Worm (Caenorhabditis elegans) whole organism, mixed stage, embryonic: ENCODE results near the gene dnj-5.

Experiments
- M03D4.4 ChIP-seq: sonication (generic microtip); optimal IDR thresholded peaks from 2 replicates; lab custom pipeline; 2017; ENCODE audit warnings: mild to moderate bottlenecking, missing genetic modification characterization, missing compliant biosample characterization
- bed-3 ChIP-seq: fragments of 200-800 bp; sonication (Bioruptor generic); optimal IDR thresholded peaks from 3 replicates; lab custom pipeline; 2018; ENCODE audit warnings: mild to moderate bottlenecking, missing genetic modification characterization, moderate library complexity, missing compliant biosample characterization
- blmp-1 ChIP-seq: fragments of 150-350 bp; optimal IDR thresholded peaks from 2 replicates; lab custom pipeline; 2014; ENCODE audit warnings: missing biosample characterization, missing genetic modification characterization
- ceh-39 ChIP-seq: fragments of 150-350 bp; optimal IDR thresholded peaks from 2 replicates; lab custom pipeline; 2014; ENCODE audit warnings: missing biosample characterization, missing genetic modification characterization
- ceh-43 ChIP-seq: fragments of 200-800 bp; sonication (Bioruptor generic); optimal IDR thresholded peaks from 2 replicates; lab custom pipeline; 2018; ENCODE audit warnings: mild to moderate bottlenecking, missing genetic modification characterization, moderate library complexity, missing compliant biosample characterization
- ceh-83 ChIP-seq: fragments of 200-800 bp; sonication (Bioruptor generic); optimal IDR thresholded peaks from 2 replicates; lab custom pipeline; 2018; ENCODE audit warnings: mild to moderate bottlenecking, missing genetic modification characterization, missing compliant biosample characterization
- ces-1 ChIP-seq: fragments of 150-350 bp; optimal IDR thresholded peaks from 2 replicates; lab custom pipeline; 2014; ENCODE audit warnings: missing biosample characterization, missing genetic modification reagents, missing genetic modification characterization
- cnd-1 ChIP-seq: fragments of 200-800 bp; sonication (Bioruptor generic); optimal IDR thresholded peaks from 2 replicates; lab custom pipeline; 2018; ENCODE audit warnings: mild to moderate bottlenecking, missing genetic modification characterization, missing compliant biosample characterization
- drap-1 ChIP-seq: fragments of 200-800 bp; sonication (Bioruptor generic); optimal IDR thresholded peaks from 3 replicates; lab custom pipeline; 2018; ENCODE audit warnings: mild to moderate bottlenecking, missing genetic modification characterization, missing compliant biosample characterization
- elt-1 ChIP-seq: sonication (generic microtip); optimal IDR thresholded peaks from 2 replicates; lab custom pipeline; 2017; ENCODE audit warnings: missing genetic modification characterization, mild to moderate bottlenecking, missing compliant biosample characterization, antibody characterized with exemption, moderate library complexity, borderline replicate concordance; ENCODE audit not compliant: insufficient read depth
- elt-3 ChIP-seq: fragments of 150-350 bp; optimal IDR thresholded peaks from 2 replicates; lab custom pipeline; 2014; ENCODE audit warnings: missing biosample characterization, missing genetic modification characterization
- flh-1 ChIP-seq: fragments of 200-800 bp; sonication (Bioruptor generic); optimal IDR thresholded peaks from 2 replicates; lab custom pipeline; 2018; ENCODE audit warnings: mild to moderate bottlenecking, missing genetic modification characterization, moderate library complexity, missing compliant biosample characterization
- ham-2 ChIP-seq: fragments of 200-800 bp; sonication (Bioruptor generic); optimal IDR thresholded peaks from 2 replicates; lab custom pipeline; 2018; ENCODE audit warnings: mild to moderate bottlenecking, missing genetic modification characterization, missing compliant biosample characterization
- hlh-1 ChIP-seq: fragments of 150-350 bp; optimal IDR thresholded peaks from 2 replicates; lab custom pipeline; 2014; ENCODE audit warnings: missing biosample characterization, missing genetic modification reagents, missing genetic modification characterization
- lin-13 ChIP-seq: fragments of 150-350 bp; optimal IDR thresholded peaks from 2 replicates; lab custom pipeline; 2014; ENCODE audit warnings: missing biosample characterization, missing genetic modification characterization
- lin-32 ChIP-seq: fragments of 200-800 bp; sonication (Bioruptor generic); optimal IDR thresholded peaks from 2 replicates; lab custom pipeline; 2018; ENCODE audit warnings: mild to moderate bottlenecking, missing genetic modification characterization, missing compliant biosample characterization
- lsy-2 ChIP-seq: fragments of 150-350 bp; optimal IDR thresholded peaks from 2 replicates; lab custom pipeline; 2014; ENCODE audit warnings: missing biosample characterization, missing genetic modification characterization
- mab-5 ChIP-seq: fragments of 150-350 bp; optimal IDR thresholded peaks from 2 replicates; lab custom pipeline; 2014; ENCODE audit warnings: missing biosample characterization, missing genetic modification characterization
- mep-1 ChIP-seq: fragments of 150-350 bp; optimal IDR thresholded peaks from 2 replicates; lab custom pipeline; 2017; ENCODE audit warnings: missing biosample characterization, missing genetic modification reagents, missing genetic modification characterization, inconsistent platforms
- mls-2 ChIP-seq: sonication (generic microtip); optimal IDR thresholded peaks from 2 replicates; lab custom pipeline; 2016; ENCODE audit warnings: mild to moderate bottlenecking, missing genetic modification characterization, moderate library complexity, missing compliant biosample characterization
- nhr-12 ChIP-seq: fragments of 150-350 bp; optimal IDR thresholded peaks from 2 replicates; lab custom pipeline; 2014; ENCODE audit warnings: missing biosample characterization, missing genetic modification characterization
- nhr-2 ChIP-seq: fragments of 150-350 bp; optimal IDR thresholded peaks from 2 replicates; lab custom pipeline; 2014; ENCODE audit warnings: missing biosample characterization, missing genetic modification characterization
- nhr-237 ChIP-seq: fragments of 150-350 bp; optimal IDR thresholded peaks from 2 replicates; lab custom pipeline; 2014; ENCODE audit warnings: missing biosample characterization, missing genetic modification characterization
- nhr-28 ChIP-seq: fragments of 150-350 bp; optimal IDR thresholded peaks from 2 replicates; lab custom pipeline; 2014; ENCODE audit warnings: missing biosample characterization, missing genetic modification characterization
- nhr-76 ChIP-seq: sonication (generic microtip); optimal IDR thresholded peaks from 2 replicates; lab custom pipeline; 2017; ENCODE audit warnings: missing biosample characterization, missing genetic modification characterization
- pha-4 ChIP-seq: fragments of 150-350 bp; optimal IDR thresholded peaks from 2 replicates; lab custom pipeline; 2018; ENCODE audit warnings: missing biosample characterization, missing genetic modification reagents, missing genetic modification characterization
- sem-2 ChIP-seq: fragments of 200-800 bp; sonication (Bioruptor generic); optimal IDR thresholded peaks from 2 replicates; lab custom pipeline; 2018; ENCODE audit warnings: mild to moderate bottlenecking, missing genetic modification characterization, missing compliant biosample characterization
- snpc-4 ChIP-seq: fragments of 150-350 bp; optimal IDR thresholded peaks from 2 replicates; lab custom pipeline; 2014; ENCODE audit warnings: missing biosample characterization, missing genetic modification characterization
- sptf-1 ChIP-seq: sonication (generic microtip); optimal IDR thresholded peaks from 2 replicates; lab custom pipeline; 2017; ENCODE audit warnings: mild to moderate bottlenecking, missing genetic modification characterization, moderate library complexity, missing compliant biosample characterization
- tbx-8 ChIP-seq: fragments of 200-800 bp; sonication (Bioruptor generic); optimal IDR thresholded peaks from 2 replicates; lab custom pipeline; 2018; ENCODE audit warnings: mild to moderate bottlenecking, missing genetic modification characterization, moderate library complexity, missing compliant biosample characterization
- unc-120 ChIP-seq: sonication (generic microtip); optimal IDR thresholded peaks from 2 replicates; lab custom pipeline; 2017; ENCODE audit warnings: missing genetic modification characterization, missing compliant biosample characterization; ENCODE audit not compliant: poor library complexity, severe bottlenecking
- unc-39 ChIP-seq: fragments of 150-350 bp; optimal IDR thresholded peaks from 2 replicates; lab custom pipeline; 2014; ENCODE audit warnings: missing biosample characterization, missing genetic modification characterization
- unc-62 ChIP-seq: fragments of 150-350 bp; optimal IDR thresholded peaks from 2 replicates; lab custom pipeline; 2014; ENCODE audit warnings: missing biosample characterization, missing genetic modification reagents, missing genetic modification characterization
- zip-8 ChIP-seq: fragments of 150-350 bp; optimal IDR thresholded peaks from 2 replicates; lab custom pipeline; 2014; ENCODE audit warnings: missing biosample characterization, missing genetic modification characterization
- ztf-11 ChIP-seq: fragments of 150-350 bp; optimal IDR thresholded peaks from 2 replicates; lab custom pipeline; 2014; ENCODE audit warnings: missing biosample characterization, missing genetic modification characterization

Gene dnj-5

DNA sequence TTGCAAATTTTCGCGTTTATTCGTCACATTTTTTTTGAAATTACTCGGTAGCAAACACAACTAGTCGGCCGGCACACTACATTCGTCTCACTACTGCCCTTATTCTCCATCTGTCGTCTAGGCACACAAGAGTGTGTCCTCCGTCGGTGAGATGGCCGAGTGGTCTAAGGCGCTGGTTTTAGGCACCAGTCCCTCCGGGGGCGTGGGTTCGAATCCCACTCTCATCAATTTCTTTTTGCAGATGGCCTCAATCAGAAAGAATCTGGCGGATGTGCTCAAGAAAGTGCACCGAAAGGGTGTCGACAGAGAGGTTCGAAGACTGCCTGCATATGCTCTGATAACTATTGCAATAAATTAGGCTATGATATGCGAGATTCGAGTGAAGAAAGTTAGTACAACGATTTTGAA is 5.0 kb downstream of the dnj-5 start:
- TF ChIP-seq ceh-83 (GFP tag; lab: Kevin White, UChicago) (peak; percentile 94), ceh-43 (peak; percentile 75), tbx-8 (GFP tag; lab: Kevin White, UChicago) (peak; percentile 74), hlh-1 (tag; lab: Kevin White, UChicago) (peak; percentile 32), elt-3 (tag; lab: Kevin White, UChicago) (no peak), lsy-2 (peak; percentile 35), mab-5 (tag; lab: Kevin White, UChicago) (no peak), nhr-12 (tag; lab: Kevin White, UChicago) (peak; percentile 55), nhr-76 (no peak), nhr-28 (tag; lab: Kevin White, UChicago) (peak; percentile 27), blmp-1 (tag; lab: Kevin White, UChicago) (no peak), bed-3 (GFP tag; lab: Kevin White, UChicago) (peak; percentile 72), sem-2 (GFP tag; lab: Kevin White, UChicago) (peak; percentile 88), ces-1 (peak; percentile 57), M03D4.4 (peak; percentile 93), snpc-4 (tag; lab: Kevin White, UChicago) (no peak), zip-8 (tag; lab: Kevin White, UChicago) (no peak), drap-1 (GFP tag; lab: Kevin White, UChicago) (peak; percentile 91), mep-1 (tag; lab: Kevin White, UChicago) (peak; percentile 68), flh-1 (GFP tag; lab: Kevin White, UChicago) (peak; percentile 65), cnd-1 (tag; lab: Kevin White, UChicago) (peak; percentile 96), lin-32 (peak; percentile 91), ceh-39 (tag; lab: Kevin White, UChicago) (no peak), unc-120 (tag; lab: Kevin White, UChicago) (peak; percentile 76), nhr-2 (tag; lab: Kevin White, UChicago) (no peak), sptf-1 (tag; lab: Kevin White, UChicago) (peak; percentile 94), unc-39 (tag; lab: Kevin White, UChicago) (peak; percentile 68), unc-62 (peak; percentile 76), pha-4 (no peak), ham-2 (GFP tag; lab: Kevin White, UChicago) (peak; percentile 68), mls-2 (tag; lab: Kevin White, UChicago) (peak; percentile 95), ztf-11 (peak; percentile 72), nhr-237 (tag; lab: Kevin White, UChicago) (peak; percentile 45), elt-1 (peak; percentile 32), lin-13 (tag; lab: Kevin White, UChicago) (peak; percentile 75)
- TF ChIP-seq, all 35 proteins: peak for 26

DNA sequence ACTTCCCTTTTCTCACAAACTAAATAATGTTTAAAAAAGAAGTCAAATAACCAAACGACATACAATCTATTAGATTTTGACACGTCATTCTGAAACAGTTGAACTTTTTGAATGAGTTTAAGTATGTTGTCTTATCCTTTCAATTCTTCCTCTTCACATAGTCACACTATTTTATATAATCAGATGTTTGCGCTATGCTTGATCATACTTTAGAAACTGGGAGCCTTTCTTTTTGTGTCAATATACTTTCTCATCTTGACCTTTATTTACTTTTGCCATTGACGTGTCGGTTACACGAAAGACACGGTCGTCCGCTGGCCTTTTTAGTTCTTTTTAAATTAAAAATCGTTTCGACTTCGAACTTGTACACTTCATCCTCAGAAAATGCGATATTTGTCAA is 6.2 kb downstream of the dnj-5 start, which contains the start of gene C04A2.15:
Gene C04A2.15 (plus strand): TSS at position 299 of the 400 bp plus-strand sequence.
- TF ChIP-seq zip-8 (tag; lab: Kevin White, UChicago) = no peak
- TF ChIP-seq nhr-76 = no peak
- no peak for TF ChIP-seq snpc-4 (tag; lab: Kevin White, UChicago)
- no peak for TF ChIP-seq sptf-1 (tag; lab: Kevin White, UChicago)
- TF ChIP-seq nhr-237 (tag; lab: Kevin White, UChicago) = no peak
- no peak for TF ChIP-seq ham-2 (GFP tag; lab: Kevin White, UChicago)
- TF ChIP-seq lin-13 (tag; lab: Kevin White, UChicago) = no peak
- TF ChIP-seq drap-1 (GFP tag; lab: Kevin White, UChicago) = no peak
- TF ChIP-seq ceh-39 (tag; lab: Kevin White, UChicago) = no peak
- no peak for TF ChIP-seq elt-3 (tag; lab: Kevin White, UChicago)
- TF ChIP-seq hlh-1 (tag; lab: Kevin White, UChicago) = no peak

DNA sequence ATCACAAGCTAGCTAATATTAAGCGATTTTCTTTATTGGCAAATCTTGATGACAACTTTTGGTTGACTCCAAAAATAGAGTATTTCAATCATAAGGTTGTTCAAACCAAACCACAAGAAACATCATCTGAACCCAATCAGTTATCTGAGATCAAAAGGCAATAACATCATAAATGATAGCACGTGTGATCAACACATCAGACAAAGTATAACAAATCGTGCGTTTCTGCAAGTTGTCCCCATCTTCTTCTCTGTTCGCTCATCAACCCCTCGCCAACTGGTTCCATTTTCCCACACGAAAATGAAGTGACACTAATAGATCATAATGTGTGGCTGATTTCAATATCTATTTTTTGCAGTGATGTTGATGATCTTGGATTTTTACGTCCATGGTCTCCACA is 8.8 kb downstream of the dnj-5 start:
- TF ChIP-seq hlh-1 (tag; lab: Kevin White, UChicago) (peak; percentile 59), pha-4 (no peak)

DNA sequence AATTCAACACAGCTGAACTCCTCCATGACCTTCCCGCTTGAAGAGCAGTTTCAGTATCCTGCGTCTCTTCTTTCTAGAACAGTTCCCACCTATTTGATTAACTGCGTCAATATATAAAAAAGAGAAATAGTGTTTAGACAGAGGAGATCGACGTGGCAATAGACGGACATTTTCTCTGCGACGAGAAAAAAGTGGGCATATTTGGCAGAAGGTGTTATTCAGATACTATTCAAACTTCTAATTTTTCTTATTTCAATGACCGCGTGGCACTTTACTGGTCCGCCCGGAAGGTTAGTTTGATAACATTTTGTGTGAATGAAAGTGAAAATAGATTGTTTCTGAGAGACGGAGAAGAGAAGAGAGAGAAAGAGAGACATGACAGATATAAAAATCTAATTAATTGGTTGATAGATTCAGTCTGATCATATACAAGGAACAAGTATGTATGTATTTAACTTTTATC is 10.2 kb downstream of the dnj-5 start, which contains the start of gene tbc-6:
Gene tbc-6 (plus strand): TSS at position 208 of the 463 bp plus-strand sequence.
- TF ChIP-seq blmp-1 (tag; lab: Kevin White, UChicago) (peak; percentile 46), nhr-2 (tag; lab: Kevin White, UChicago) (peak; percentile 11), mab-5 (tag; lab: Kevin White, UChicago) (peak; percentile 12), drap-1 (GFP tag; lab: Kevin White, UChicago) (no peak), ces-1 (peak; percentile 39), unc-62 (peak; percentile 87), bed-3 (GFP tag; lab: Kevin White, UChicago) (no peak), pha-4 (no peak), lin-32 (no peak), lsy-2 (peak; percentile 3), lin-13 (tag; lab: Kevin White, UChicago) (no peak), unc-39 (tag; lab: Kevin White, UChicago) (no peak)
